Fruit fly (Drosophila melanogaster) Kc167 (cell line): ENCODE data around the gene CG8312.

Experiments used
- Myc ChIP-seq: fragments of >200 bp; optimal IDR thresholded peaks from 2 replicates; lab custom pipeline; 2017; ENCODE audit warnings: missing external identifiers
- Sin3A ChIP-seq: fragments of >200 bp; optimal IDR thresholded peaks from 2 replicates; lab custom pipeline; 2018; ENCODE audit warnings: missing external identifiers
- h ChIP-seq: fragments of >200 bp; optimal IDR thresholded peaks from 3 replicates; lab custom pipeline; 2018; ENCODE audit warnings: missing external identifiers
- insv ChIP-seq: fragments of >200 bp; optimal IDR thresholded peaks from 3 replicates; lab custom pipeline; 2018; ENCODE audit warnings: missing external identifiers
- psq ChIP-seq: fragments of >200 bp; optimal IDR thresholded peaks from 2 replicates; lab custom pipeline; 2017; ENCODE audit warnings: missing external identifiers
- ttk ChIP-seq: sonication (Bioruptor generic); optimal IDR thresholded peaks from 2 replicates; lab custom pipeline; 2017; ENCODE audit warnings: missing external identifiers

DNA sequence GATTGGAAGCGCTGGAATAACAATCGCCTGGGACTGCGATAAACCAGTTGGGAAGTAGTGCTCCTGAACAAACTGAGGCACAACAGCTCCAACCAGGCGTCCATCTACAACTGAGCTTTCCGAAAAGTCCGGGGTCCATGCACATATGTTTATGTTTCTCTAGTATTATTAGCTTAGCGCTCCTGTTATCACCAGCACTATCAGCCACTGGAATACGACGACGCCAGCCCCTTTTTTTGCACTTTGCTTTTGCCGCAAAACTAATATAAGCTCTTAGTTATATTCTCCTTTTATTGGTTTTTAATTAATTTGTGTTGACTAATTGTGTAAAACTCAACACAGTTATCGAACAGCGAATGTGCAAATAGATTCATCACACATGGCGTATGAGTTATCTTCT is 19.6 kb upstream of the CG8312 start, which contains the start of gene CG9396:
- no peak for TF ChIP-seq h (lab: Kevin White, UChicago)
- TF ChIP-seq insv (lab: Kevin White, UChicago), result no peak
- no peak for TF ChIP-seq psq (lab: Kevin White, UChicago)
- TF ChIP-seq Sin3A (lab: Kevin White, UChicago), result no peak
- TF ChIP-seq Myc (lab: Kevin White, UChicago), result no peak
- no peak for TF ChIP-seq ttk
